Worm (Caenorhabditis elegans): ENCODE data around the gene B0554.7.

B0554.7 gene

DNA sequence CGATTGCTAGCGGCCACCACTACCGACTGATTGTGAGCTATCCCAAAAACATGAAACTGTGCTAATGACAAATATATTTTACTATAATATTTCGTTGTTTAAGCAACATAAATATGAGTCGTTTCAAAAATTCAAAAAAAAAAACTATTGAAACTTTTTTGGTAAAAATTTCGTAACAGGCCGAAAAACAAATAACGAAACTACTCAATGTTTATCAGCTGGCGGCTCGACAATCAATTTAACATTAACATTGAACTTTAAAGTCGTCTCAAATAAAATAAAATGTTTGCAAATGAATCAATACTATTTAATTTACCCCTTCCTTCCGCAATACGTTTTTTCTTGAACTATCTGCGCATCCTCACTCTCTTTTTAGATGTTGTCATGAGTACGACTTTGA, 17.0 kb upstream of the B0554.7 start:
- TF ChIP-seq unc-62 (GFP tag; optimal IDR thresholded peaks at IDR 0.05) = no peak

DNA sequence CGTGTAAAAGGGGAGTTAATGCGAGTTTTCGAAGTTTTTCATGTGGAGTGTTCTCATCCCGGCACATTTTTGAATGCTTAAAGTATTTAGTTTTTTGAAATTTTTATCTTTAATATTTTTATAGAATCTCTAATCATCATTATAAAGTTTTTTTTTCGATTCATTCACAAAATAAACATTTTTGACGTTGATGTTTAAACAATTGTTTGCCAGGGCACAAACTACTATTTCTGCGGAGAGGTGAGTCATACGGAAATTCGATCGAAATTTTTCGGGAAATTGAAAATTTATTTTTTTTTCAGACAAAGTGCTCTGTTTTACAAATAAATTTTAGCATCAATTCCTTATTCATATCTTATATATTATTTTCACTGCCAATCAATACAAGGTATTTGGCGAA, 12.7 kb upstream of the B0554.7 start, which contains the start of gene nhr-98:
nhr-98 (plus strand) TSS at position 301 of the 400 bp plus-strand sequence.
- no peak for TF ChIP-seq unc-62 (GFP tag; optimal IDR thresholded peaks at IDR 0.05)

DNA sequence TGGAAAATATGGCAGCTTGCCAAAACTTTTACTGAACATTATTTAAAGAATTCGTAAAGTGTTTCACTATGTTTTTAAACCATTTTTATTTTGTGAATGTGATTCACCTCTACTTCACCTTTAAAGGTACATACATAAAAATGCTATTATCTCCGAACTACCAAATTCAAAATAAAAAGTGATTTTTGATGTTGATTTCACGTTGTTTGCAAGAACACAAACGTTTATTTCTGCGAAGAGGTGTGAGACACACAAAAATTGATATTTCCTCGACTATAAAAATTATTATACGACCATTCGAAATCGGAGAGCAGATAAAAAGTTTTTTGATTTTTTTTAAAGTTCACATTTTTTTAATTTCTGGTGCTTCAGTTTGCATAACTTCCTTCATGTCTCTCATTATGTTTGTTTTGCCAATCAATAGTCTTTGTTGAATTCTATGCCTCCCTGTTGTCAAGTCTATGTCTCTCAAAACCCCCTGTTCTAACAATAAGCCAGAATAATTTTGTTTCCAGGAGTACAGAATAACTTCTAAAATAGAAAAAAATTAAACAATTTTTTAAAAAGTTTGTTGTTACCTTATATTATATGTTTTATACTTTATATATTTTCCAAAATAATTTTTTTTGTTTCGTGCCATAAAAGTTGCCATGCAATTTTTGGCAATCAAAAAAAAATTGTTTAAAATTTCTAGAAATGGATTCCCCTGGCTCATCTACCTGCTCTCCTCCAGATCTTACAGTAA, 10.1 kb upstream of the B0554.7 start, which contains the start of gene nhr-123:
nhr-123 (plus strand) TSS at position 695 of the 745 bp plus-strand sequence.
- no peak for TF ChIP-seq unc-62 (GFP tag; optimal IDR thresholded peaks at IDR 0.05)

- no peak for TF ChIP-seq unc-62 (GFP tag; optimal IDR thresholded peaks at IDR 0.05)
Observed at ce11 chrV:449685-450084, 8.9 kb upstream of the B0554.7 start, which contains the start of gene M02H5.8. Gene M02H5.8, plus strand, starts transcription at chrV:449981.

DNA sequence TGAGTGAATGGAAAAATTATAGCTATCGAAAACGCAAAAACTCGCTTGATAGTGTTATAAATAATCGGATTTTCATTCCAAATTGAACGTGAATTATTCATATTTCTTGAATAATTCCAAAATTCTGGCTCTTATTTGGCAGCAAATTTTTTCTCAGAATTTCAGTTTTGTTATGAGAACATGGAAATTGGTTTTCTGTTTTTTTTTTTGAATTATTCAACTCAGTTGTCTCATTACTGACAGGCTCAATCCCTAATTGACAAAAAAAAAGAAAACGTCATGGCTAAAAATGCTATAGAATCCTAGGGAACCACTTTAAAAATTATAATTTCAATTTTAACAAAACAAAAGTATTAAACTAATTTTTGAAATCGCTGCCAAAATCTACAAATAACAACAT, 8.3 kb upstream of the B0554.7 start, which contains the start of gene srh-35:
srh-35 (minus strand) TSS at position 101 of the 400 bp plus-strand sequence.
- TF ChIP-seq unc-62 (GFP tag; optimal IDR thresholded peaks at IDR 0.05) = no peak

ce11 chrV:446988-447387, 6.2 kb upstream of the B0554.7 start:
- no peak for TF ChIP-seq unc-62 (GFP tag; optimal IDR thresholded peaks at IDR 0.05)

DNA sequence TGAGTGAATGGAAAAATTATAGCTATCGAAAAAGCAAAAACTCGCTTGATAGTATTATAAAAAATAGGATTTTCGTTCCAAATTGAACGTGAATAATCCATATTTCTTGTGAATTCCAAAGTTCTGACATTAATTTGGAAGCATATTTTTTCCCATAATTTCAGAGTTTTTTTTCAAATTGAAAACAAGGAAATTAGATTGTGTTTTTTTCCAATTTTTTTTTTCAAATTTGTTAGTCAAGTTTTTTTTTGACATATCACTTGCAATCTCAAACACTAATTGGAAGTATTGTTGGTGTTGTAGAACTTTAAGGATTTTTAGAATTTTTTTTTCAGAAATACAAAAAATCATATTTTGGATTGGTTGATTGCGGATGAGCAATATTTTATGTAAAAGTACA, 5.8 kb upstream of the B0554.7 start, which contains the start of gene srh-34:
srh-34 (minus strand) TSS at position 101 of the 400 bp plus-strand sequence.
- TF ChIP-seq unc-62 (GFP tag; optimal IDR thresholded peaks at IDR 0.05) = no peak

DNA sequence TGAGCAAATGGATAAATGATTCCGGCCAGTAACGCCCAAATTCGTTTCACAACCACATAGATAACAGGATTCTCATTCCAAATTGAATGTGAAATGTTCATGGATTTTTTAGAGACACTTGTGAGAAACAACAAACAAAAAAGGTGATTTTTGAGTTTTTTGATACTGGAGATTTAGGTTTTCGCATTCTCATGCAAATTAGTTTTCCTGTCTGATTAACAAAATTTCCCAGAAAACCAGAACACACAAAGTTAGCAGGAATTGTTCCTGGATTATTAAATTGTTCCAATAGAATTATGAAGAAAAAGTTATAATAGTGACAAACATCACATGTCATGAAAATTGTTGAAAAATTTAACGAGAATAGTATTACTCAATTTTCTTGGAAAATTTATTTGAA, 2.4 kb upstream of the B0554.7 start, which contains the start of gene srh-33:
srh-33 (minus strand) TSS at position 101 of the 400 bp plus-strand sequence.
- TF ChIP-seq unc-62 (GFP tag; optimal IDR thresholded peaks at IDR 0.05) = no peak

- TF ChIP-seq unc-62 (GFP tag; optimal IDR thresholded peaks at IDR 0.05) = no peak
Observed at ce11 chrV:439183-439749, 1.6 kb downstream of the B0554.7 start.

- no peak for TF ChIP-seq unc-62 (GFP tag; optimal IDR thresholded peaks at IDR 0.05)
Observed at ce11 chrV:438094-438493, 2.7 kb downstream of the B0554.7 start, which contains the start of gene B0554.1. Gene B0554.1, plus strand, starts transcription at chrV:438394.

ce11 chrV:433898-434297, 6.9 kb downstream of the B0554.7 start, which contains the start of gene B0554.2:
Gene B0554.2, plus strand, starts transcription at chrV:434198.
- no peak for TF ChIP-seq unc-62 (GFP tag; optimal IDR thresholded peaks at IDR 0.05)

DNA sequence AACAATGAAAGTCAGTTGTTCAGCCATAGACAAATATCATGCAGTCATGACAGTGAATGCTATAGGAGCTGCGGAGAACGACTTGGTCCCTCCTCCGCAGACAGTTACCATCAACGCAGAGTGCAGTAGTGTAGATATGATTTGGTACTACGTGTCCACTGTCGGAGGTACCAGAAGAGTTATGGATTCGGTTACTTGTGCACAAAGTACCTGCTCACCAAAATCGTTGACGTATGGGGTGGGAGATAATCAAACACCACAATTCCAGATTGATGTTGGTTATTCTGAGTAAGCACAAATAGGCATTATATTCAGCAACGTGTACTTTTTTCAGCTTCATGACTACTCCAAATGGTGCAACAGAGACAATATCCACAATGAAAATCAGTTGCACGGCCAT, 7.8 kb downstream of the B0554.7 start:
- TF ChIP-seq unc-62 (GFP tag; optimal IDR thresholded peaks at IDR 0.05) = no peak

- no peak for TF ChIP-seq unc-62 (GFP tag; optimal IDR thresholded peaks at IDR 0.05)
Observed at ce11 chrV:428844-429243, 12.0 kb downstream of the B0554.7 start, which contains the start of gene B0554.4. Gene B0554.4, plus strand, starts transcription at chrV:429144.

ce11 chrV:424140-424539, 16.7 kb downstream of the B0554.7 start, which contains the start of gene B0554.5:
Gene B0554.5, plus strand, starts transcription at chrV:424440.
- TF ChIP-seq unc-62 (GFP tag; optimal IDR thresholded peaks at IDR 0.05) = no peak

- no peak for TF ChIP-seq unc-62 (GFP tag; optimal IDR thresholded peaks at IDR 0.05)
Observed at ce11 chrV:422133-422532, 18.7 kb downstream of the B0554.7 start, which contains the start of gene dod-20. Gene dod-20, plus strand, starts transcription at chrV:422433.

DNA sequence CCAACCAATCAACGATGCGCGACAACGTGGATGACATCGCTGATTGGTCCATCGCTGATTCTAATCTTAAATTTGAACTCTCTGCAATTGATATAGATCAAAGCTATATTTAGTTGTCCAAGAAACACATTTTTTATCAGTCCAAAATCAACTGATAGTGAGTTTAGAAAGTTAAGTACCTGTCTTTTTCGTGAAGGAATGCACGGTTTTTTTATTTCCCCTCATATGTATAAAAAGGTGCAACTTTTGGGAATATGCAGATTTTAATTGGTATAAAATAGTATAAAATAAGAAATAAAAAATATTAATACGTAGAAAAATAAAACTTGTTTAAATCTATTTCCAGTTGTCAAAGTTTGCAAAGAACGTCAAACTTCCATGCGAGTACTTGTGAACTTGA, 22.4 kb downstream of the B0554.7 start, which contains the start of gene Y39D8A.1:
Y39D8A.1 (plus strand) TSS at position 301 of the 400 bp plus-strand sequence.
- no peak for TF ChIP-seq unc-62 (GFP tag; optimal IDR thresholded peaks at IDR 0.05)

All from whole organism, dauer.